Fruit fly (Drosophila melanogaster): ENCODE data around the gene Jon99Ci.

DNA sequence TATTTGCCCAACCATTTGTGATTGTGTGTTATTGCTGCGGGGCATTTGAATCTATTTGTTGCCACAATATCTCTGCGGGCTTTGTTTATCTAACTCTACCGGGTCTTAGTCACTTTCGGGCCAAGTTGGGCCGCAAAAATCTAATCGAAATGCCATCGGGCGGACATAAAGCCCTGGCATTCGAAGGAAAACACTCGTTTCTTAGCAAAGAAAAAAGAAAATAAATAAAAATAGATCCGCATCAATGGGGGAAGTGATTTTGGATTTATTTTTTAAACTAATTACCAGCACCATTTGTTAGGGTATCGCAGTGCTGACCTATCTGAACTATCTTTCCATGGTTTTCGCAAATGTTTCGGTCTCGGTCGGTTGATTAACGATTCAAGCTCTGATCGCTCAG, 27.4 kb downstream of the Jon99Ci start:
- no peak for TF ChIP-seq Clk (GFP tag; optimal IDR thresholded peaks at IDR 0.05)
- no peak for TF ChIP-seq CG14711 (tag; optimal IDR thresholded peaks at IDR 0.05)
- TF ChIP-seq pad (GFP tag; optimal IDR thresholded peaks at IDR 0.05), result no peak
- no peak for TF ChIP-seq CG5204 (GFP tag; optimal IDR thresholded peaks at IDR 0.05)
- TF ChIP-seq CG7101 (tag; optimal IDR thresholded peaks at IDR 0.05), result no peak
- no peak for TF ChIP-seq cic (GFP tag; optimal IDR thresholded peaks at IDR 0.05)
- no peak for TF ChIP-seq CG33017 (tag; optimal IDR thresholded peaks at IDR 0.05)
- TF ChIP-seq Crg-1 (GFP tag; optimal IDR thresholded peaks at IDR 0.05), result no peak
- no peak for TF ChIP-seq kay (GFP tag; ENCODE audit: borderline replicate concordance)
- no peak for TF ChIP-seq ovo (GFP tag; optimal IDR thresholded peaks at IDR 0.05)
- TF ChIP-seq bab1 (GFP tag; optimal IDR thresholded peaks at IDR 0.05), result no peak
- no peak for TF ChIP-seq Hr96 (GFP tag; optimal IDR thresholded peaks at IDR 0.05)
- TF ChIP-seq CG12768 (GFP tag; optimal IDR thresholded peaks at IDR 0.05), result no peak
